Worm (Caenorhabditis elegans) whole organism, mixed stage, embryonic: ENCODE measurements around the gene ttr-21.

Source experiments
- blmp-1 ChIP-seq: fragments of 150-350 bp; optimal IDR thresholded peaks from 2 replicates; lab custom pipeline; 2014; ENCODE audit warnings: missing biosample characterization, missing genetic modification characterization
- ceh-43 ChIP-seq: fragments of 200-800 bp; sonication (Bioruptor generic); optimal IDR thresholded peaks from 2 replicates; lab custom pipeline; 2018; ENCODE audit warnings: mild to moderate bottlenecking, missing genetic modification characterization, moderate library complexity, missing compliant biosample characterization
- ceh-83 ChIP-seq: fragments of 200-800 bp; sonication (Bioruptor generic); optimal IDR thresholded peaks from 2 replicates; lab custom pipeline; 2018; ENCODE audit warnings: mild to moderate bottlenecking, missing genetic modification characterization, missing compliant biosample characterization
- ces-1 ChIP-seq: fragments of 150-350 bp; optimal IDR thresholded peaks from 2 replicates; lab custom pipeline; 2014; ENCODE audit warnings: missing biosample characterization, missing genetic modification reagents, missing genetic modification characterization
- elt-3 ChIP-seq: fragments of 150-350 bp; optimal IDR thresholded peaks from 2 replicates; lab custom pipeline; 2014; ENCODE audit warnings: missing biosample characterization, missing genetic modification characterization
- lsy-2 ChIP-seq: fragments of 150-350 bp; optimal IDR thresholded peaks from 2 replicates; lab custom pipeline; 2014; ENCODE audit warnings: missing biosample characterization, missing genetic modification characterization
- mep-1 ChIP-seq: fragments of 150-350 bp; optimal IDR thresholded peaks from 2 replicates; lab custom pipeline; 2017; ENCODE audit warnings: missing biosample characterization, missing genetic modification reagents, missing genetic modification characterization, inconsistent platforms
- nhr-12 ChIP-seq: fragments of 150-350 bp; optimal IDR thresholded peaks from 2 replicates; lab custom pipeline; 2014; ENCODE audit warnings: missing biosample characterization, missing genetic modification characterization
- nhr-237 ChIP-seq: fragments of 150-350 bp; optimal IDR thresholded peaks from 2 replicates; lab custom pipeline; 2014; ENCODE audit warnings: missing biosample characterization, missing genetic modification characterization
- nhr-28 ChIP-seq: fragments of 150-350 bp; optimal IDR thresholded peaks from 2 replicates; lab custom pipeline; 2014; ENCODE audit warnings: missing biosample characterization, missing genetic modification characterization
- nhr-76 ChIP-seq: sonication (generic microtip); optimal IDR thresholded peaks from 2 replicates; lab custom pipeline; 2017; ENCODE audit warnings: missing biosample characterization, missing genetic modification characterization
- snpc-4 ChIP-seq: fragments of 150-350 bp; optimal IDR thresholded peaks from 2 replicates; lab custom pipeline; 2014; ENCODE audit warnings: missing biosample characterization, missing genetic modification characterization
- unc-62 ChIP-seq: fragments of 150-350 bp; optimal IDR thresholded peaks from 2 replicates; lab custom pipeline; 2014; ENCODE audit warnings: missing biosample characterization, missing genetic modification reagents, missing genetic modification characterization

- no peak for TF ChIP-seq nhr-237 (tag; lab: Kevin White, UChicago)
- TF ChIP-seq mep-1 = no peak
- TF ChIP-seq elt-3 (tag; lab: Kevin White, UChicago) = no peak
- no peak for TF ChIP-seq unc-62 (GFP tag; lab: Kevin White, UChicago)
- no peak for TF ChIP-seq snpc-4 (tag; lab: Kevin White, UChicago)
- no peak for TF ChIP-seq ces-1 (GFP tag; lab: Kevin White, UChicago)
- no peak for TF ChIP-seq lsy-2 (tag; lab: Kevin White, UChicago)
- no peak for TF ChIP-seq ceh-43
- TF ChIP-seq blmp-1 (tag; lab: Kevin White, UChicago) = no peak
- no peak for TF ChIP-seq ceh-83 (GFP tag; lab: Kevin White, UChicago)
- no peak for TF ChIP-seq nhr-28
- TF ChIP-seq nhr-76 (tag; lab: Kevin White, UChicago) = no peak
- TF ChIP-seq nhr-12 (tag; lab: Kevin White, UChicago) = no peak
Observed at ce11 chrV:13880607-13881006, 26.4 kb upstream of the ttr-21 start, which contains the start of gene T22G5.3.
